Worm (Caenorhabditis elegans) whole organism, early embryonic: ENCODE measurements around the gene Y42A5A.5.

Source experiments
- B0310.2 ChIP-seq: sonication (generic microtip); optimal IDR thresholded peaks from 2 replicates; lab custom pipeline; 2016; ENCODE audit warnings: mild to moderate bottlenecking, missing genetic modification characterization, missing compliant biosample characterization
- ama-1 ChIP-seq: fragments of 150-350 bp; optimal IDR thresholded peaks from 2 replicates; lab custom pipeline; 2014
- ceh-13 ChIP-seq: fragments of 200-800 bp; sonication (Bioruptor generic); optimal IDR thresholded peaks from 2 replicates; lab custom pipeline; 2018; ENCODE audit warnings: mild to moderate bottlenecking, missing genetic modification characterization, missing compliant biosample characterization
- ceh-36 ChIP-seq: sonication (generic microtip); optimal IDR thresholded peaks from 2 replicates; lab custom pipeline; 2016; ENCODE audit warnings: missing genetic modification characterization, inconsistent platforms, missing compliant biosample characterization
- flt-1 ChIP-seq: fragments of 200-800 bp; sonication (Bioruptor generic); IDR thresholded peaks from 2 replicates; pipeline ENCODE4 v1.3.6; 2022; ENCODE audit warnings: missing genetic modification characterization, missing compliant biosample characterization
- hmbx-1 ChIP-seq: sonication (generic microtip); optimal IDR thresholded peaks from 2 replicates; lab custom pipeline; 2016; ENCODE audit warnings: mild to moderate bottlenecking, missing genetic modification characterization, missing compliant biosample characterization
- hnd-1 ChIP-seq: sonication (generic microtip); optimal IDR thresholded peaks from 2 replicates; lab custom pipeline; 2016; ENCODE audit warnings: missing genetic modification characterization, missing compliant biosample characterization
- pes-1 ChIP-seq: fragments of 200-800 bp; sonication (Bioruptor generic); IDR thresholded peaks from 2 replicates; pipeline ENCODE4 v1.3.6; 2022; ENCODE audit warnings: missing genetic modification reagents, missing genetic modification characterization, missing compliant biosample characterization
- scrt-1 ChIP-seq: fragments of 200-800 bp; sonication (Bioruptor generic); IDR thresholded peaks from 2 replicates; pipeline ENCODE4 v1.3.6; 2022; ENCODE audit warnings: missing genetic modification characterization, missing compliant biosample characterization
- sea-1 ChIP-seq: fragments of 200-800 bp; sonication (Bioruptor generic); conservative IDR thresholded peaks from 2 replicates; pipeline ENCODE4 v1.3.6; 2022; ENCODE audit warnings: missing genetic modification characterization, missing compliant biosample characterization

DNA sequence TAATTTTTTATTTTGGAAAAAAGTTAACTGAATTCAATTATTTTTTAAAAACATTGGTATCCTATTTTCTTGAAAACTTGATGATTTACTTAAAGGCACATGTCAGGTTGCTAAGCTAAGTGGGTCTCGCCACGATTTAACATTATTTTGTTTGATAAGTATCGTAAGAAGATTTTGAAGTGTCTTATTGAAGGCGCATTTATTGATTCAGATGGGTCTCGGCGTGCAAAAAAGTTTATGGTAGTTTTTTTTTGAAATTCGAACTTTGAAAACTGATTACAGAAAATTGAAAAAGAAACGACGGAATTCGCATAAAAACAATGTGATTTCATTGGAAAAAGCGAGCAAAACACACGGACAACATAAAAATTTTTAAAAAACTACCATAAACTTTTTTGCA, 26.6 kb downstream of the Y42A5A.5 start:
- no peak for TF ChIP-seq hmbx-1 (tag; lab: Kevin White, UChicago)
- no peak for TF ChIP-seq ama-1 (lab: Kevin White, UChicago)
- TF ChIP-seq scrt-1 (GFP tag; lab: Robert Waterston, UW): no peak
- no peak for TF ChIP-seq B0310.2 (tag; lab: Kevin White, UChicago)
- no peak for TF ChIP-seq hnd-1 (tag; lab: Kevin White, UChicago)
- no peak for TF ChIP-seq flt-1 (GFP tag; lab: Robert Waterston, UW)
- no peak for TF ChIP-seq ceh-13 (GFP tag; lab: Kevin White, UChicago)
- TF ChIP-seq sea-1 (GFP tag; lab: Robert Waterston, UW): no peak
- no peak for TF ChIP-seq ceh-36 (tag; lab: Kevin White, UChicago)
- no peak for TF ChIP-seq pes-1 (GFP tag; lab: Robert Waterston, UW)
